Worm (Caenorhabditis elegans) whole organism, L4 larva: ENCODE data around the gene srr-4.

ENCODE experiments used
- D1046.2 ChIP-seq: fragments of 200-800 bp; sonication (Bioruptor generic); IDR thresholded peaks from 2 replicates; pipeline ENCODE4 v1.3.6; 2022; ENCODE audit warnings: missing genetic modification characterization, missing compliant biosample characterization
- F44E2.7 ChIP-seq: fragments of 200-800 bp; sonication (Bioruptor generic); IDR thresholded peaks from 2 replicates; pipeline ENCODE4 v2.1.2; 2022; ENCODE audit warnings: missing genetic modification characterization, missing compliant biosample characterization
- F49E8.2 ChIP-seq: sonication (generic microtip); optimal IDR thresholded peaks from 2 replicates; lab custom pipeline; 2016; ENCODE audit warnings: missing compliant biosample characterization, mild to moderate bottlenecking, missing genetic modification characterization, borderline replicate concordance
- R02D3.7 ChIP-seq: fragments of 150-350 bp; sonication (generic microtip); optimal IDR thresholded peaks from 3 replicates; lab custom pipeline; 2014; ENCODE audit warnings: missing biosample characterization, missing genetic modification characterization
- Y105C5A.15 ChIP-seq: fragments of 200-800 bp; sonication (Bioruptor generic); IDR thresholded peaks from 2 replicates; pipeline ENCODE4 v1.3.6; 2022; ENCODE audit warnings: missing genetic modification characterization, missing compliant biosample characterization
- Y48G9A.11 ChIP-seq: fragments of 200-800 bp; sonication (Bioruptor generic); IDR thresholded peaks from 2 replicates; pipeline ENCODE4 v1.3.6; 2022; ENCODE audit warnings: missing genetic modification reagents, missing genetic modification characterization, missing compliant biosample characterization
- ZK337.2 ChIP-seq: fragments of 200-800 bp; sonication (Bioruptor generic); IDR thresholded peaks from 2 replicates; pipeline ENCODE4 v1.3.6; 2022; ENCODE audit warnings: missing genetic modification reagents, missing genetic modification characterization, missing compliant biosample characterization
- aha-1 ChIP-seq: fragments of 150-350 bp; peaks from one replicate; lab custom pipeline; 2014; ENCODE audit warnings: missing biosample characterization, missing genetic modification characterization
- aly-2 ChIP-seq: sonication (generic microtip); optimal IDR thresholded peaks from 2 replicates; lab custom pipeline; 2018; ENCODE audit warnings: missing biosample characterization, missing genetic modification characterization
- attf-4 ChIP-seq: sonication (generic microtip); optimal IDR thresholded peaks from 3 replicates; lab custom pipeline; 2017; ENCODE audit warnings: missing biosample characterization, missing genetic modification characterization
- ceh-28 ChIP-seq: fragments of 150-350 bp; optimal IDR thresholded peaks from 2 replicates; lab custom pipeline; 2014; ENCODE audit warnings: missing biosample characterization, missing genetic modification reagents, missing genetic modification characterization
- ceh-82 ChIP-seq: sonication (generic microtip); optimal IDR thresholded peaks from 2 replicates; lab custom pipeline; 2017; ENCODE audit warnings: missing biosample characterization, missing genetic modification characterization
- daf-12 ChIP-seq: fragments of 150-350 bp; optimal IDR thresholded peaks from 2 replicates; lab custom pipeline; 2014; ENCODE audit warnings: missing biosample characterization, missing genetic modification reagents, missing genetic modification characterization
- daf-16 ChIP-seq, 3 experiments: sonication (generic microtip); optimal IDR thresholded peaks; 2 replicates each; lab custom pipeline; 2016 to 2017; ENCODE audit warnings: missing genetic modification characterization in 3 of 3, missing genetic modification reagents in 3 of 3, mild to moderate bottlenecking in 2 of 3, missing compliant biosample characterization in 2 of 3, missing biosample characterization in 1 of 3, moderate library complexity in 1 of 3
- dmd-8 ChIP-seq: fragments of 200-800 bp; sonication (Bioruptor generic); IDR thresholded peaks from 2 replicates; pipeline ENCODE4 v1.3.6; 2022; ENCODE audit warnings: missing genetic modification characterization, missing compliant biosample characterization
- dpl-1 ChIP-seq: fragments of 150-350 bp; optimal IDR thresholded peaks from 2 replicates; lab custom pipeline; 2014; ENCODE audit warnings: missing biosample characterization, missing genetic modification reagents, missing genetic modification characterization
- dve-1 ChIP-seq: sonication (generic microtip); optimal IDR thresholded peaks from 2 replicates; lab custom pipeline; 2017; ENCODE audit warnings: antibody characterized with exemption, mild to moderate bottlenecking, missing genetic modification characterization, missing compliant biosample characterization; ENCODE audit not compliant: insufficient read depth
- egl-43 ChIP-seq: fragments of 200-800 bp; sonication (Bioruptor generic); IDR thresholded peaks from 2 replicates; pipeline ENCODE4 v1.3.6; 2022; ENCODE audit warnings: missing genetic modification reagents, missing genetic modification characterization, missing compliant biosample characterization
- fkh-10 ChIP-seq: fragments of 150-350 bp; optimal IDR thresholded peaks from 2 replicates; lab custom pipeline; 2014; ENCODE audit warnings: missing biosample characterization, missing genetic modification reagents, missing genetic modification characterization
- fos-1 ChIP-seq: fragments of 150-350 bp; optimal IDR thresholded peaks from 2 replicates; lab custom pipeline; 2014; ENCODE audit warnings: missing biosample characterization, missing genetic modification characterization
- gei-8 ChIP-seq: fragments of 200-800 bp; sonication (Bioruptor generic); optimal IDR thresholded peaks from 2 replicates; lab custom pipeline; 2018; ENCODE audit warnings: mild to moderate bottlenecking, missing genetic modification characterization, missing compliant biosample characterization
- hif-1 ChIP-seq, 2 experiments: sonication (generic microtip); optimal IDR thresholded peaks; 2 replicates each; lab custom pipeline; 2016 to 2017; ENCODE audit warnings: missing compliant biosample characterization in 2 of 2, missing genetic modification characterization in 2 of 2, missing genetic modification reagents in 2 of 2, missing genotype in 2 of 2, mild to moderate bottlenecking in 1 of 2
- hmg-1.1 ChIP-seq: fragments of 200-800 bp; sonication (Bioruptor generic); IDR thresholded peaks from 2 replicates; pipeline ENCODE4 v1.3.6; 2022; ENCODE audit warnings: missing genetic modification reagents, missing genetic modification characterization, missing compliant biosample characterization
- jun-1 ChIP-seq: fragments of 150-350 bp; optimal IDR thresholded peaks from 2 replicates; lab custom pipeline; 2014; ENCODE audit warnings: missing biosample characterization, missing genetic modification reagents, missing genetic modification characterization
- lin-1 ChIP-seq: fragments of 200-800 bp; sonication (Bioruptor generic); IDR thresholded peaks from 2 replicates; pipeline ENCODE4 v1.3.6; 2022; ENCODE audit warnings: missing genetic modification reagents, missing genetic modification characterization, missing compliant biosample characterization
- lin-13 ChIP-seq: fragments of 150-350 bp; optimal IDR thresholded peaks from 2 replicates; lab custom pipeline; 2014; ENCODE audit warnings: missing biosample characterization, missing genetic modification reagents, missing genetic modification characterization
- lin-15B ChIP-seq: fragments of 150-350 bp; sonication (generic microtip); optimal IDR thresholded peaks from 3 replicates; lab custom pipeline; 2014; ENCODE audit warnings: missing biosample characterization, missing genetic modification characterization
- lin-38 ChIP-seq: fragments of 200-800 bp; sonication (Bioruptor generic); IDR thresholded peaks from 2 replicates; pipeline ENCODE4 v1.3.6; 2022; ENCODE audit warnings: missing genetic modification reagents, missing genetic modification characterization, missing compliant biosample characterization
- madf-5 ChIP-seq, 2 experiments: fragments of 200-800 bp; sonication (Bioruptor generic); IDR thresholded peaks; 2 replicates each; pipeline ENCODE4 v1.3.6; 2022; ENCODE audit warnings: missing compliant biosample characterization in 2 of 2, missing genetic modification characterization in 2 of 2
- madf-9 ChIP-seq: fragments of 200-800 bp; sonication (Bioruptor generic); conservative IDR thresholded peaks from 2 replicates; pipeline ENCODE4 v1.3.6; 2022; ENCODE audit warnings: missing genetic modification reagents, missing genetic modification characterization, missing compliant biosample characterization
- mdt-29 ChIP-seq: fragments of 200-800 bp; sonication (Bioruptor generic); IDR thresholded peaks from 2 replicates; pipeline ENCODE4 v1.3.6; 2022; ENCODE audit warnings: missing genetic modification reagents, missing genetic modification characterization, missing compliant biosample characterization
- mes-2 ChIP-seq: sonication (generic microtip); optimal IDR thresholded peaks from 2 replicates; lab custom pipeline; 2016; ENCODE audit warnings: missing genotype, mild to moderate bottlenecking, missing genetic modification characterization, missing compliant biosample characterization; ENCODE audit not compliant: poor library complexity, severe bottlenecking
- mxl-3 ChIP-seq: fragments of 200-800 bp; sonication (Bioruptor generic); optimal IDR thresholded peaks from 2 replicates; lab custom pipeline; 2018; ENCODE audit warnings: mild to moderate bottlenecking, missing genetic modification characterization, missing compliant biosample characterization
- nhr-11 ChIP-seq: fragments of 150-350 bp; optimal IDR thresholded peaks from 2 replicates; lab custom pipeline; 2014; ENCODE audit warnings: missing biosample characterization, missing genetic modification characterization
- nhr-111 ChIP-seq: fragments of 200-800 bp; sonication (Bioruptor generic); optimal IDR thresholded peaks from 2 replicates; lab custom pipeline; 2018; ENCODE audit warnings: mild to moderate bottlenecking, missing genetic modification characterization, missing compliant biosample characterization
- nhr-28 ChIP-seq: fragments of 150-350 bp; optimal IDR thresholded peaks from 2 replicates; lab custom pipeline; 2014; ENCODE audit warnings: missing biosample characterization, missing genetic modification characterization
- nhr-48 ChIP-seq: sonication (generic microtip); optimal IDR thresholded peaks from 2 replicates; lab custom pipeline; 2016; ENCODE audit warnings: mild to moderate bottlenecking, missing genetic modification characterization, missing compliant biosample characterization
- pha-4 ChIP-seq, 2 experiments: fragments of 150-350 bp in 1 of 2; fragments of 200-800 bp in 1 of 2; sonication (Bioruptor generic) in 1 of 2; IDR thresholded peaks in 1 of 2; optimal IDR thresholded peaks in 1 of 2; 2 replicates each; pipeline versions ENCODE4 v1.3.6 to Lab custom; 2014 to 2022; ENCODE audit warnings: missing genetic modification characterization in 2 of 2, missing genetic modification reagents in 2 of 2, missing biosample characterization in 1 of 2, missing compliant biosample characterization in 1 of 2
- pqm-1 ChIP-seq: sonication (generic microtip); optimal IDR thresholded peaks from 2 replicates; lab custom pipeline; 2017; ENCODE audit warnings: missing biosample characterization, missing genetic modification characterization
- set-16 ChIP-seq: fragments of 200-800 bp; sonication (Bioruptor generic); IDR thresholded peaks from 2 replicates; pipeline ENCODE4 v1.3.6; 2022; ENCODE audit warnings: missing genetic modification reagents, missing genetic modification characterization, missing compliant biosample characterization
- skn-1 ChIP-seq: fragments of 150-350 bp; optimal IDR thresholded peaks from 2 replicates; lab custom pipeline; 2014; ENCODE audit warnings: missing biosample characterization, missing genetic modification characterization
- snpc-1.2 ChIP-seq: fragments of 200-800 bp; sonication (Bioruptor generic); IDR thresholded peaks from 2 replicates; pipeline ENCODE4 v1.3.6; 2022; ENCODE audit warnings: missing genetic modification reagents, missing genetic modification characterization, missing compliant biosample characterization
- snpc-4 ChIP-seq: fragments of 150-350 bp; optimal IDR thresholded peaks from 2 replicates; lab custom pipeline; 2014; ENCODE audit warnings: missing biosample characterization, missing genetic modification characterization
- spr-3 ChIP-seq: fragments of 200-800 bp; sonication (Bioruptor generic); optimal IDR thresholded peaks from 2 replicates; lab custom pipeline; 2018; ENCODE audit warnings: mild to moderate bottlenecking, missing genetic modification characterization, missing compliant biosample characterization
- tag-97 ChIP-seq: fragments of 200-800 bp; sonication (Bioruptor generic); IDR thresholded peaks from 2 replicates; pipeline ENCODE4 v1.3.6; 2022; ENCODE audit warnings: missing genetic modification characterization, missing compliant biosample characterization
- tra-1 ChIP-seq: fragments of 200-800 bp; sonication (Bioruptor generic); IDR thresholded peaks from 2 replicates; pipeline ENCODE4 v1.3.6; 2022; ENCODE audit warnings: missing genetic modification reagents, missing genetic modification characterization, missing compliant biosample characterization
- unc-62 ChIP-seq, 3 experiments: fragments of 150-350 bp in 1 of 3; sonication (generic microtip); optimal IDR thresholded peaks in 2 of 3; peaks in 1 of 3; 1 replicate in 1 of 3; 2 replicates in 2 of 3; lab custom pipeline; 2014 to 2017; ENCODE audit warnings: missing biosample characterization in 3 of 3, missing genetic modification characterization in 3 of 3, missing genetic modification reagents in 3 of 3, missing genotype in 1 of 3
- zag-1 ChIP-seq: fragments of 150-350 bp; optimal IDR thresholded peaks from 2 replicates; lab custom pipeline; 2014; ENCODE audit warnings: missing biosample characterization, missing genetic modification characterization

The srr-4 gene

DNA sequence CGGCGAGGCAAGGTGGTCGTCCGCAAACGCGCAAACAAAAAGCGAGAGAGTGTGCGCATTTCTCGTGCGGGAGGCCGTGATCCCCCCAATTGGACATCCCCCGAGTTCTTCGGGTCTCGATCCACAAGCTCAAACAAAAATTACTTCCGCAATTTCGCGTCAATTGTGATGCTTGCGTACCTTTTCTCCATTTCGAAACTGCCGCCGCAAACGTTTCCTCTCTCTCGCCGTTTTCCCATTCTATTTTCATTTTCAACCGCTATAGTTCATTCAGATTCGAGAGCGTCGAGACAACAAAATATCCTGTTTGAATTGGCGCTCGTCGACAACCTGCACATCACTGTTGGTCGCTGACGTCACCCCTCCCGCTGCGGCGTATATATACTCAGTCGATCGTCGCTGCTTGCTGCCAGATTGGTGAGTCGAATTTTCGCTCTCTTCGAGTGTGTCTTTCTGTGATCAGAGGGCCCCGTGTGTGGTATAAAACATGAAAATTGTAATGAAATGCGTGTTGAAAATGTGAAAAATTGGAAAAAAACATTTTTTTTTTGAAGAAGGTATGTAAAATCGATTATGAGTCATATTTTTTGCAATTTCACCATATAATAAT lies 30.4 kb downstream of the srr-4 start, which contains the start of the genes pqn-51 and K11D12.14 (continued):
- TF ChIP-seq egl-43 (GFP tag; lab: Robert Waterston, UW) (peak; percentile 97), jun-1 (tag; lab: Kevin White, UChicago) (peak; percentile 88), ceh-82 (tag; lab: Kevin White, UChicago) (no peak), R02D3.7 (tag; lab: Kevin White, UChicago) (no peak), lin-1 (GFP tag; lab: Robert Waterston, UW) (peak; percentile 61; the same call in 1 of the 2 replicates), mxl-3 (GFP tag; lab: Kevin White, UChicago) (peak; percentile 56), fkh-10 (GFP tag; lab: Kevin White, UChicago) (peak; percentile 93), mdt-29 (GFP tag; lab: Robert Waterston, UW) (0 out of 2 replicates have a peak, but pooled peaks have one; percentile 59), madf-5 (GFP tag; IDR thresholded peaks at IDR 0.05; lab: Robert Waterston, UW) (0 out of 4 replicates have a peak, but pooled peaks of 1 of the 2 experiments have one; percentile 5), ceh-28 (tag; lab: Kevin White, UChicago) (no peak), F49E8.2 (tag; lab: Kevin White, UChicago) (no peak), pqm-1 (no peak), daf-16 (GFP tag; optimal IDR thresholded peaks at IDR 0.05; lab: Kevin White, UChicago) (peak; percentile 48 to 74), daf-16 (tag; optimal IDR thresholded peaks at IDR 0.05; lab: Kevin White, UChicago) (peak; percentile 81), gei-8 (peak; percentile 35), skn-1 (tag; lab: Kevin White, UChicago) (no peak), madf-9 (GFP tag; lab: Robert Waterston, UW) (peak; percentile 83), mes-2 (peak; percentile 83), hmg-1.1 (peak; percentile 91), unc-62 (GFP tag; optimal IDR thresholded peaks at IDR 0.05 in 1 of 2; lab: Kevin White, UChicago) (peak in 1 of 2 experiments; percentile 100), unc-62 (tag; optimal IDR thresholded peaks at IDR 0.05; lab: Kevin White, UChicago) (no peak), D1046.2 (GFP tag; lab: Robert Waterston, UW) (peak; percentile 76; the same call in 1 of the 2 replicates), tag-97 (GFP tag; lab: Robert Waterston, UW) (no peak), nhr-28 (tag; lab: Kevin White, UChicago) (peak; percentile 83), lin-15B (peak; percentile 31), spr-3 (GFP tag; lab: Kevin White, UChicago) (peak; percentile 61), nhr-48 (tag; lab: Kevin White, UChicago) (peak; percentile 89), Y48G9A.11 (GFP tag; lab: Robert Waterston, UW) (peak; percentile 57; the same call in 1 of the 2 replicates), fos-1 (no peak), F44E2.7 (GFP tag; lab: Robert Waterston, UW) (0 out of 2 replicates have a peak, but pooled peaks have one; percentile 51), set-16 (peak; percentile 88), hif-1 (tag; optimal IDR thresholded peaks at IDR 0.05; lab: Kevin White, UChicago) (peak; percentile 61 to 75), tra-1 (GFP tag; lab: Robert Waterston, UW) (peak; percentile 91), lin-38 (GFP tag; lab: Robert Waterston, UW) (peak; percentile 93), aly-2 (peak; percentile 22), daf-12 (tag; lab: Kevin White, UChicago) (no peak), Y105C5A.15 (GFP tag; lab: Robert Waterston, UW) (0 out of 2 replicates have a peak, but pooled peaks have one; percentile 54), snpc-1.2 (peak; percentile 70), dmd-8 (GFP tag; lab: Robert Waterston, UW) (0 out of 2 replicates have a peak, but pooled peaks have one; percentile 64), pha-4 (GFP tag; IDR thresholded peaks at IDR 0.05; lab: Robert Waterston, UW) (peak; percentile 90), pha-4 (tag; optimal IDR thresholded peaks at IDR 0.05; lab: Kevin White, UChicago) (peak; percentile 1), nhr-111 (GFP tag; lab: Kevin White, UChicago) (no peak), dpl-1 (GFP tag; lab: Kevin White, UChicago) (peak; percentile 90), zag-1 (tag; lab: Kevin White, UChicago) (no peak), lin-13 (GFP tag; lab: Kevin White, UChicago) (peak; percentile 93), snpc-4 (tag; lab: Kevin White, UChicago) (no peak), dve-1 (tag; lab: Kevin White, UChicago) (peak; percentile 95), nhr-11 (tag; lab: Kevin White, UChicago) (peak; percentile 87), aha-1 (peak; percentile 87), attf-4 (no peak), ZK337.2 (GFP tag; lab: Robert Waterston, UW) (peak; percentile 69)
